Worm (Caenorhabditis elegans): ENCODE results near the gene F11D11.6.

DNA sequence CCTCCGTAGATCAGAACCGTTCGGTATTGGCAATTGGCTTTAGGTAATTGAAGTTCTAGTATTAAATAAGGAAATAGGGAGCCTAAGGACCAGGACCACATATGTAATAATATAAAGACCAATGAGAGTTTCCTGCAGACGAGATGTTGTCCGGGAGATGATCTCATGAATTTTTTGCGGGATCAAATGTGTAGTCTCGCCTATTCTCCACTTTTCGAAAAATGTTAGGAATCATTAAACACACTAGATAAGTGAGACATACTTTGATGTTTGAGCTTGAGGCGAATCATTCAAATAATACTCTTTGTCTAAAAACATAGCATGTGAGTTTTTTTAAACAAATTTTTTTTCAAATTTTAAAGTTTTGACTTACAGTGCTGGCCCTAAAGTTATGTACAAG is at the start of gene F11D11.6:
- no peak for TF ChIP-seq cog-1 (tag; optimal IDR thresholded peaks at IDR 0.05)
- no peak for TF ChIP-seq flt-1 (GFP tag; IDR thresholded peaks at IDR 0.05)
- TF ChIP-seq tab-1 (GFP tag; IDR thresholded peaks at IDR 0.05): no peak
- no peak for TF ChIP-seq med-1 (GFP tag; optimal IDR thresholded peaks at IDR 0.05; ENCODE audit: insufficient read depth)
